Worm (Caenorhabditis elegans): ENCODE data around the gene F32A5.8.
A peak's percentile ranks its signal among the peaks of the same experiment; 100 is the strongest.

The F32A5.8 gene

ce11 chrII:7272513-7272912 lies 16.6 kb downstream of the F32A5.8 start:
- no peak for TF ChIP-seq unc-3 (GFP tag; conservative IDR thresholded peaks at IDR 0.05)
- TF ChIP-seq unc-3 (tag; optimal IDR thresholded peaks at IDR 0.05) = no peak
- TF ChIP-seq eyg-1 (tag; optimal IDR thresholded peaks at IDR 0.05) = no peak
- TF ChIP-seq ceh-45 (GFP tag; IDR thresholded peaks at IDR 0.05) = no peak
- no peak for TF ChIP-seq F13H6.1 (tag; optimal IDR thresholded peaks at IDR 0.05)
- no peak for TF ChIP-seq tbx-2 (tag; optimal IDR thresholded peaks at IDR 0.05)
- TF ChIP-seq nhr-11 (tag; optimal IDR thresholded peaks at IDR 0.05) = no peak

- TF ChIP-seq elt-2 (tag; optimal IDR thresholded peaks at IDR 0.05) = peak; percentile 73
- no peak for TF ChIP-seq ceh-34 (tag; optimal IDR thresholded peaks at IDR 0.05)
- no peak for TF ChIP-seq ceh-48 (tag; optimal IDR thresholded peaks at IDR 0.05)
Observed at ce11 chrII:7273517-7273916, 17.6 kb downstream of the F32A5.8 start.

- no peak for TF ChIP-seq pros-1 (tag; optimal IDR thresholded peaks at IDR 0.05)
- TF ChIP-seq che-1 (tag; optimal IDR thresholded peaks at IDR 0.05) = no peak
- TF ChIP-seq pha-2 (tag; optimal IDR thresholded peaks at IDR 0.05) = no peak
- no peak for TF ChIP-seq ahr-1 (tag; optimal IDR thresholded peaks at IDR 0.05)
- TF ChIP-seq elt-4 (tag; optimal IDR thresholded peaks at IDR 0.05) = no peak
- no peak for TF ChIP-seq pqm-1 (tag; optimal IDR thresholded peaks at IDR 0.05)
- TF ChIP-seq nhr-232 (tag; optimal IDR thresholded peaks at IDR 0.05) = no peak
- no peak for TF ChIP-seq dmd-4 (tag; optimal IDR thresholded peaks at IDR 0.05; ENCODE audit: borderline replicate concordance)
- no peak for TF ChIP-seq eyg-1 (tag; optimal IDR thresholded peaks at IDR 0.05)
- no peak for TF ChIP-seq Y22D7AL.16 (tag; optimal IDR thresholded peaks at IDR 0.05)
- TF ChIP-seq T23F11.4 (GFP tag; optimal IDR thresholded peaks at IDR 0.05) = no peak
Observed at ce11 chrII:7277257-7277656, 21.3 kb downstream of the F32A5.8 start.

- TF ChIP-seq dve-1 (tag; optimal IDR thresholded peaks at IDR 0.05) (no peak), sox-2 (GFP tag; IDR thresholded peaks at IDR 0.05) (no peak), ttx-3 (tag; optimal IDR thresholded peaks at IDR 0.05) (no peak), rnt-1 (tag; optimal IDR thresholded peaks at IDR 0.05) (no peak), ceh-24 (tag; optimal IDR thresholded peaks at IDR 0.05) (no peak), hlh-6 (tag; optimal IDR thresholded peaks at IDR 0.05) (no peak), ceh-14 (tag; optimal IDR thresholded peaks at IDR 0.05) (no peak), ahr-1 (tag; optimal IDR thresholded peaks at IDR 0.05) (no peak), elt-2 (tag; optimal IDR thresholded peaks at IDR 0.05) (no peak), ets-4 (tag; optimal IDR thresholded peaks at IDR 0.05) (no peak), ceh-9 (tag; optimal IDR thresholded peaks at IDR 0.05) (no peak), ama-1 (optimal IDR thresholded peaks at IDR 0.05) (no peak), unc-55 (GFP tag; optimal IDR thresholded peaks at IDR 0.05) (no peak), ceh-2 (tag; optimal IDR thresholded peaks at IDR 0.05) (no peak), ceh-31 (tag; optimal IDR thresholded peaks at IDR 0.05) (no peak), hlh-8 (tag; optimal IDR thresholded peaks at IDR 0.05) (no peak), unc-42 (tag; optimal IDR thresholded peaks at IDR 0.05) (no peak), pros-1 (tag; optimal IDR thresholded peaks at IDR 0.05) (no peak)
Observed at ce11 chrII:7277925-7278324, 22.0 kb downstream of the F32A5.8 start.

- TF ChIP-seq pag-3 (tag; optimal IDR thresholded peaks at IDR 0.05; ENCODE audit: borderline replicate concordance) = no peak
- TF ChIP-seq eyg-1 (tag; optimal IDR thresholded peaks at IDR 0.05) = no peak
- no peak for TF ChIP-seq ceh-45 (GFP tag; IDR thresholded peaks at IDR 0.05)
- TF ChIP-seq ceh-48 (tag; optimal IDR thresholded peaks at IDR 0.05) = no peak
- TF ChIP-seq odd-2 (tag; optimal IDR thresholded peaks at IDR 0.05) = no peak
Observed at ce11 chrII:7279808-7280207, 23.9 kb downstream of the F32A5.8 start.
